Fruit fly (Drosophila melanogaster): Measurements from ENCODE around the gene beta'COP.

DNA sequence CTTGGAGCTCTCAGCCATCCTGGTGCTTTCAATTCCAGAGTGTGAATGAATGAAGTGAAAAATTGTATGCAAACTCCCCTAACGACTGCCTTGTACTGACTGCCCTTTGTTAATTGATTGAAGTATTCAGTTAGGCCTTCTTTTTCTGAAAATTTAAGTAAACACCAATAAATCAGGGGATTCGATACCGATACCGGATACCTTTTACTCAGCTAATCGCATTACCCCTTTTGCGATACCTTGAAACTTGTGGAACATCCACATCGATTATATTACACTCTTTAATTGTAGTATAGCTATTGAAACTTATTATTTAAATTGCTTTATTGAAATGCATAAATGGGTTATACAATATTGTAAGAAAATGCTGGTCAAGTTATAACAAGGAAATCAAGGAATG, 17.4 kb downstream of the beta'COP start, which contains the start of gene CG16957:
- no peak for TF ChIP-seq usp (GFP tag; optimal IDR thresholded peaks at IDR 0.05)
- no peak for TF ChIP-seq Dll (optimal IDR thresholded peaks at IDR 0.05)
- TF ChIP-seq EcR (GFP tag; optimal IDR thresholded peaks at IDR 0.05): no peak
